Worm (Caenorhabditis elegans) whole organism, mixed stage, embryonic: ENCODE results near the gene F25B5.6.

Source experiments
- M03D4.4 ChIP-seq: sonication (generic microtip); optimal IDR thresholded peaks from 2 replicates; lab custom pipeline; 2017; ENCODE audit warnings: mild to moderate bottlenecking, missing genetic modification characterization, missing compliant biosample characterization
- bed-3 ChIP-seq: fragments of 200-800 bp; sonication (Bioruptor generic); optimal IDR thresholded peaks from 3 replicates; lab custom pipeline; 2018; ENCODE audit warnings: mild to moderate bottlenecking, missing genetic modification characterization, moderate library complexity, missing compliant biosample characterization
- ceh-43 ChIP-seq: fragments of 200-800 bp; sonication (Bioruptor generic); optimal IDR thresholded peaks from 2 replicates; lab custom pipeline; 2018; ENCODE audit warnings: mild to moderate bottlenecking, missing genetic modification characterization, moderate library complexity, missing compliant biosample characterization
- ceh-83 ChIP-seq: fragments of 200-800 bp; sonication (Bioruptor generic); optimal IDR thresholded peaks from 2 replicates; lab custom pipeline; 2018; ENCODE audit warnings: mild to moderate bottlenecking, missing genetic modification characterization, missing compliant biosample characterization
- ces-1 ChIP-seq: fragments of 150-350 bp; optimal IDR thresholded peaks from 2 replicates; lab custom pipeline; 2014; ENCODE audit warnings: missing biosample characterization, missing genetic modification reagents, missing genetic modification characterization
- cnd-1 ChIP-seq: fragments of 200-800 bp; sonication (Bioruptor generic); optimal IDR thresholded peaks from 2 replicates; lab custom pipeline; 2018; ENCODE audit warnings: mild to moderate bottlenecking, missing genetic modification characterization, missing compliant biosample characterization
- drap-1 ChIP-seq: fragments of 200-800 bp; sonication (Bioruptor generic); optimal IDR thresholded peaks from 3 replicates; lab custom pipeline; 2018; ENCODE audit warnings: mild to moderate bottlenecking, missing genetic modification characterization, missing compliant biosample characterization
- elt-1 ChIP-seq: sonication (generic microtip); optimal IDR thresholded peaks from 2 replicates; lab custom pipeline; 2017; ENCODE audit warnings: missing genetic modification characterization, mild to moderate bottlenecking, missing compliant biosample characterization, antibody characterized with exemption, moderate library complexity, borderline replicate concordance; ENCODE audit not compliant: insufficient read depth
- flh-1 ChIP-seq: fragments of 200-800 bp; sonication (Bioruptor generic); optimal IDR thresholded peaks from 2 replicates; lab custom pipeline; 2018; ENCODE audit warnings: mild to moderate bottlenecking, missing genetic modification characterization, moderate library complexity, missing compliant biosample characterization
- hlh-1 ChIP-seq: fragments of 150-350 bp; optimal IDR thresholded peaks from 2 replicates; lab custom pipeline; 2014; ENCODE audit warnings: missing biosample characterization, missing genetic modification reagents, missing genetic modification characterization
- lin-13 ChIP-seq: fragments of 150-350 bp; optimal IDR thresholded peaks from 2 replicates; lab custom pipeline; 2014; ENCODE audit warnings: missing biosample characterization, missing genetic modification characterization
- lsy-2 ChIP-seq: fragments of 150-350 bp; optimal IDR thresholded peaks from 2 replicates; lab custom pipeline; 2014; ENCODE audit warnings: missing biosample characterization, missing genetic modification characterization
- mab-5 ChIP-seq: fragments of 150-350 bp; optimal IDR thresholded peaks from 2 replicates; lab custom pipeline; 2014; ENCODE audit warnings: missing biosample characterization, missing genetic modification characterization
- mep-1 ChIP-seq: fragments of 150-350 bp; optimal IDR thresholded peaks from 2 replicates; lab custom pipeline; 2017; ENCODE audit warnings: missing biosample characterization, missing genetic modification reagents, missing genetic modification characterization, inconsistent platforms
- mls-2 ChIP-seq: sonication (generic microtip); optimal IDR thresholded peaks from 2 replicates; lab custom pipeline; 2016; ENCODE audit warnings: mild to moderate bottlenecking, missing genetic modification characterization, moderate library complexity, missing compliant biosample characterization
- nhr-12 ChIP-seq: fragments of 150-350 bp; optimal IDR thresholded peaks from 2 replicates; lab custom pipeline; 2014; ENCODE audit warnings: missing biosample characterization, missing genetic modification characterization
- nhr-2 ChIP-seq: fragments of 150-350 bp; optimal IDR thresholded peaks from 2 replicates; lab custom pipeline; 2014; ENCODE audit warnings: missing biosample characterization, missing genetic modification characterization
- nhr-237 ChIP-seq: fragments of 150-350 bp; optimal IDR thresholded peaks from 2 replicates; lab custom pipeline; 2014; ENCODE audit warnings: missing biosample characterization, missing genetic modification characterization
- nhr-28 ChIP-seq: fragments of 150-350 bp; optimal IDR thresholded peaks from 2 replicates; lab custom pipeline; 2014; ENCODE audit warnings: missing biosample characterization, missing genetic modification characterization
- nhr-76 ChIP-seq: sonication (generic microtip); optimal IDR thresholded peaks from 2 replicates; lab custom pipeline; 2017; ENCODE audit warnings: missing biosample characterization, missing genetic modification characterization
- pha-4 ChIP-seq: fragments of 150-350 bp; optimal IDR thresholded peaks from 2 replicates; lab custom pipeline; 2018; ENCODE audit warnings: missing biosample characterization, missing genetic modification reagents, missing genetic modification characterization
- sem-2 ChIP-seq: fragments of 200-800 bp; sonication (Bioruptor generic); optimal IDR thresholded peaks from 2 replicates; lab custom pipeline; 2018; ENCODE audit warnings: mild to moderate bottlenecking, missing genetic modification characterization, missing compliant biosample characterization
- sptf-1 ChIP-seq: sonication (generic microtip); optimal IDR thresholded peaks from 2 replicates; lab custom pipeline; 2017; ENCODE audit warnings: mild to moderate bottlenecking, missing genetic modification characterization, moderate library complexity, missing compliant biosample characterization
- tbx-8 ChIP-seq: fragments of 200-800 bp; sonication (Bioruptor generic); optimal IDR thresholded peaks from 2 replicates; lab custom pipeline; 2018; ENCODE audit warnings: mild to moderate bottlenecking, missing genetic modification characterization, moderate library complexity, missing compliant biosample characterization
- unc-120 ChIP-seq: sonication (generic microtip); optimal IDR thresholded peaks from 2 replicates; lab custom pipeline; 2017; ENCODE audit warnings: missing genetic modification characterization, missing compliant biosample characterization; ENCODE audit not compliant: poor library complexity, severe bottlenecking
- unc-39 ChIP-seq: fragments of 150-350 bp; optimal IDR thresholded peaks from 2 replicates; lab custom pipeline; 2014; ENCODE audit warnings: missing biosample characterization, missing genetic modification characterization
- ztf-11 ChIP-seq: fragments of 150-350 bp; optimal IDR thresholded peaks from 2 replicates; lab custom pipeline; 2014; ENCODE audit warnings: missing biosample characterization, missing genetic modification characterization

Gene F25B5.6

ce11 chrIII:5925724-5926123 is 22.8 kb downstream of the F25B5.6 start, which contains the start of the genes dnc-2 and bcl-7:
Gene dnc-2, minus strand, starts transcription at chrIII:5925756.
Gene bcl-7, plus strand, starts transcription at chrIII:5926086.
- peak; percentile 9 for TF ChIP-seq lin-13 (tag; lab: Kevin White, UChicago)
- TF ChIP-seq M03D4.4 (tag; lab: Kevin White, UChicago) = no peak
- TF ChIP-seq pha-4 (tag; lab: Kevin White, UChicago) = peak; percentile 1
- peak; percentile 72 for TF ChIP-seq ces-1 (GFP tag; lab: Kevin White, UChicago)
- TF ChIP-seq mep-1 (tag; lab: Kevin White, UChicago) = peak; percentile 4
- TF ChIP-seq nhr-76 (tag; lab: Kevin White, UChicago) = no peak

- TF ChIP-seq nhr-2 (no peak), nhr-12 (tag; lab: Kevin White, UChicago) (no peak), mab-5 (no peak), unc-120 (tag; lab: Kevin White, UChicago) (no peak), cnd-1 (tag; lab: Kevin White, UChicago) (no peak), lin-13 (tag; lab: Kevin White, UChicago) (no peak), ztf-11 (no peak), drap-1 (GFP tag; lab: Kevin White, UChicago) (no peak), nhr-237 (tag; lab: Kevin White, UChicago) (no peak), sptf-1 (tag; lab: Kevin White, UChicago) (no peak), lsy-2 (no peak)
These were observed 26.3 kb downstream of the F25B5.6 start for ce11 chrIII:5922236-5922635.

- TF ChIP-seq unc-120 (tag; lab: Kevin White, UChicago) (no peak), ztf-11 (no peak), lin-13 (tag; lab: Kevin White, UChicago) (no peak), ces-1 (GFP tag; lab: Kevin White, UChicago) (no peak), M03D4.4 (tag; lab: Kevin White, UChicago) (no peak), hlh-1 (tag; lab: Kevin White, UChicago) (no peak), lsy-2 (no peak), elt-1 (tag; lab: Kevin White, UChicago) (no peak), sptf-1 (tag; lab: Kevin White, UChicago) (no peak), bed-3 (GFP tag; lab: Kevin White, UChicago) (no peak), nhr-76 (tag; lab: Kevin White, UChicago) (no peak), nhr-28 (no peak), tbx-8 (GFP tag; lab: Kevin White, UChicago) (no peak), unc-39 (tag; lab: Kevin White, UChicago) (no peak), flh-1 (GFP tag; lab: Kevin White, UChicago) (no peak), sem-2 (no peak), ceh-43 (GFP tag; lab: Kevin White, UChicago) (no peak), cnd-1 (tag; lab: Kevin White, UChicago) (no peak), mls-2 (tag; lab: Kevin White, UChicago) (no peak)
These were observed 27.4 kb downstream of the F25B5.6 start for ce11 chrIII:5921067-5921678.

ce11 chrIII:5919799-5920387 is 28.6 kb downstream of the F25B5.6 start, which contains the start of the genes tdo-2 and C28H8.2:
Gene tdo-2, minus strand, starts transcription at chrIII:5919955.
Gene C28H8.2, plus strand, starts transcription at chrIII:5920322.
- TF ChIP-seq M03D4.4 (tag; lab: Kevin White, UChicago) (no peak), sptf-1 (tag; lab: Kevin White, UChicago) (no peak), elt-1 (tag; lab: Kevin White, UChicago) (no peak), nhr-12 (tag; lab: Kevin White, UChicago) (no peak)

- no peak for TF ChIP-seq ceh-83
These were observed 31.1 kb downstream of the F25B5.6 start for ce11 chrIII:5917365-5917958.
